Worm (Caenorhabditis elegans) whole organism, L2 larva: ENCODE data around the gene ZK892.6.
A peak's percentile ranks its signal among the peaks of the same experiment; 100 is the strongest.

Experiments used
- C34F6.9 ChIP-seq: fragments of 150-350 bp; optimal IDR thresholded peaks from 2 replicates; lab custom pipeline; 2014; ENCODE audit warnings: missing biosample characterization, missing genetic modification characterization
- F13H6.1 ChIP-seq: sonication (generic microtip); optimal IDR thresholded peaks from 2 replicates; lab custom pipeline; 2016; ENCODE audit warnings: missing genetic modification characterization, missing compliant biosample characterization
- R02D3.7 ChIP-seq: fragments of 150-350 bp; optimal IDR thresholded peaks from 2 replicates; lab custom pipeline; 2014; ENCODE audit warnings: missing biosample characterization, missing genetic modification characterization
- Y55F3AM.14 ChIP-seq: fragments of 200-800 bp; sonication (Bioruptor generic); optimal IDR thresholded peaks from 2 replicates; lab custom pipeline; 2018; ENCODE audit warnings: mild to moderate bottlenecking, missing genetic modification characterization, missing compliant biosample characterization
- ZK546.5 ChIP-seq: sonication (generic microtip); optimal IDR thresholded peaks from 2 replicates; lab custom pipeline; 2017; ENCODE audit warnings: missing biosample characterization, missing genetic modification characterization
- alr-1 ChIP-seq: fragments of 150-350 bp; optimal IDR thresholded peaks from 2 replicates; lab custom pipeline; 2014; ENCODE audit warnings: missing biosample characterization, missing genetic modification characterization
- aly-2 ChIP-seq: fragments of 150-350 bp; optimal IDR thresholded peaks from 2 replicates; lab custom pipeline; 2014; ENCODE audit warnings: missing biosample characterization, missing genetic modification characterization
- ama-1 ChIP-seq: fragments of 150-350 bp; optimal IDR thresholded peaks from 2 replicates; lab custom pipeline; 2018; ENCODE audit warnings: inconsistent platforms
- blmp-1 ChIP-seq: sonication (generic microtip); optimal IDR thresholded peaks from 2 replicates; lab custom pipeline; 2017; ENCODE audit warnings: missing genetic modification characterization, mild to moderate bottlenecking, missing compliant biosample characterization, antibody characterized with exemption, moderate library complexity; ENCODE audit not compliant: insufficient read depth
- ceh-16 ChIP-seq: fragments of 150-350 bp; optimal IDR thresholded peaks from 2 replicates; lab custom pipeline; 2014; ENCODE audit warnings: missing biosample characterization, missing genetic modification characterization
- ceh-82 ChIP-seq: fragments of 150-350 bp; optimal IDR thresholded peaks from 2 replicates; lab custom pipeline; 2014; ENCODE audit warnings: missing biosample characterization, missing genetic modification characterization
- crh-2 ChIP-seq: sonication (generic microtip); optimal IDR thresholded peaks from 2 replicates; lab custom pipeline; 2017; ENCODE audit warnings: missing biosample characterization, missing genetic modification characterization
- dmd-4 ChIP-seq: sonication (generic microtip); optimal IDR thresholded peaks from 2 replicates; lab custom pipeline; 2017; ENCODE audit warnings: missing biosample characterization, missing genetic modification characterization
- elt-1 ChIP-seq: fragments of 150-350 bp; optimal IDR thresholded peaks from 2 replicates; lab custom pipeline; 2014; ENCODE audit warnings: missing biosample characterization, missing genetic modification characterization
- elt-3 ChIP-seq: sonication (generic microtip); optimal IDR thresholded peaks from 2 replicates; lab custom pipeline; 2017; ENCODE audit warnings: missing biosample characterization, missing genetic modification characterization
- fos-1 ChIP-seq: fragments of 150-350 bp; optimal IDR thresholded peaks from 2 replicates; lab custom pipeline; 2014; ENCODE audit warnings: missing biosample characterization, missing genetic modification characterization
- gmeb-1 ChIP-seq: fragments of 150-350 bp; optimal IDR thresholded peaks from 2 replicates; lab custom pipeline; 2014; ENCODE audit warnings: missing biosample characterization, missing genetic modification characterization
- lin-11 ChIP-seq: fragments of 150-350 bp; sonication (generic microtip); optimal IDR thresholded peaks from 2 replicates; lab custom pipeline; 2014; ENCODE audit warnings: missing biosample characterization, missing genetic modification characterization, inconsistent platforms, mixed read lengths
- lin-13 ChIP-seq: fragments of 150-350 bp; optimal IDR thresholded peaks from 2 replicates; lab custom pipeline; 2014; ENCODE audit warnings: missing biosample characterization, missing genetic modification reagents, missing genetic modification characterization
- lin-39 ChIP-seq: fragments of 150-350 bp; optimal IDR thresholded peaks from 2 replicates; lab custom pipeline; 2014; ENCODE audit warnings: missing biosample characterization, missing genetic modification reagents, missing genetic modification characterization
- lsy-2 ChIP-seq, 2 experiments: fragments of 150-350 bp in 1 of 2; sonication (generic microtip) in 1 of 2; optimal IDR thresholded peaks; 2 replicates each; lab custom pipeline; 2014 to 2017; ENCODE audit warnings: missing biosample characterization in 2 of 2, missing genetic modification characterization in 2 of 2
- mab-5 ChIP-seq: fragments of 150-350 bp; optimal IDR thresholded peaks from 2 replicates; lab custom pipeline; 2014; ENCODE audit warnings: missing biosample characterization, missing genetic modification characterization
- mbf-1 ChIP-seq: sonication (generic microtip); optimal IDR thresholded peaks from 2 replicates; lab custom pipeline; 2017; ENCODE audit warnings: missing biosample characterization, missing genetic modification characterization
- mdl-1 ChIP-seq, 2 experiments: fragments of 150-350 bp in 1 of 2; sonication (generic microtip) in 1 of 2; optimal IDR thresholded peaks; 2 replicates each; lab custom pipeline; 2017; ENCODE audit warnings: missing biosample characterization in 2 of 2, missing genetic modification characterization in 2 of 2
- nhr-11 ChIP-seq: fragments of 150-350 bp; optimal IDR thresholded peaks from 2 replicates; lab custom pipeline; 2014; ENCODE audit warnings: missing biosample characterization, missing genetic modification characterization
- nhr-12 ChIP-seq: fragments of 150-350 bp; optimal IDR thresholded peaks from 2 replicates; lab custom pipeline; 2014; ENCODE audit warnings: missing biosample characterization, missing genetic modification characterization
- nhr-129 ChIP-seq: fragments of 150-350 bp; optimal IDR thresholded peaks from 2 replicates; lab custom pipeline; 2014; ENCODE audit warnings: missing biosample characterization, missing genetic modification characterization
- nhr-21 ChIP-seq: fragments of 150-350 bp; optimal IDR thresholded peaks from 2 replicates; lab custom pipeline; 2014; ENCODE audit warnings: missing biosample characterization, missing genetic modification characterization
- nhr-23 ChIP-seq: fragments of 150-350 bp; optimal IDR thresholded peaks from 2 replicates; lab custom pipeline; 2014; ENCODE audit warnings: missing biosample characterization, missing genetic modification reagents, missing genetic modification characterization
- nhr-237 ChIP-seq: fragments of 150-350 bp; optimal IDR thresholded peaks from 2 replicates; lab custom pipeline; 2014; ENCODE audit warnings: missing biosample characterization, missing genetic modification characterization
- nhr-25 ChIP-seq: fragments of 150-350 bp; sonication (generic microtip); optimal IDR thresholded peaks from 3 replicates; lab custom pipeline; 2014; ENCODE audit warnings: missing biosample characterization, missing genetic modification characterization
- nhr-6 ChIP-seq: fragments of 150-350 bp; optimal IDR thresholded peaks from 2 replicates; lab custom pipeline; 2014; ENCODE audit warnings: missing biosample characterization, missing genetic modification characterization
- peb-1 ChIP-seq: fragments of 150-350 bp; optimal IDR thresholded peaks from 2 replicates; lab custom pipeline; 2014; ENCODE audit warnings: missing biosample characterization, missing genetic modification characterization
- skn-1 ChIP-seq: sonication (generic microtip); optimal IDR thresholded peaks from 2 replicates; lab custom pipeline; 2017; ENCODE audit warnings: missing biosample characterization, missing genetic modification characterization
- sma-3 ChIP-seq: sonication (generic microtip); optimal IDR thresholded peaks from 2 replicates; lab custom pipeline; 2016; ENCODE audit warnings: missing genetic modification reagents, missing genetic modification characterization, missing compliant biosample characterization
- sma-9 ChIP-seq, 2 experiments: fragments of 150-350 bp in 1 of 2; sonication (generic microtip) in 1 of 2; optimal IDR thresholded peaks; 2 replicates each; lab custom pipeline; 2014 to 2016; ENCODE audit warnings: missing genetic modification characterization in 2 of 2, mild to moderate bottlenecking in 1 of 2, missing biosample characterization in 1 of 2, missing compliant biosample characterization in 1 of 2, missing genetic modification reagents in 1 of 2, moderate library complexity in 1 of 2
- snpc-4 ChIP-seq: fragments of 150-350 bp; optimal IDR thresholded peaks from 2 replicates; lab custom pipeline; 2014; ENCODE audit warnings: missing biosample characterization, missing genetic modification characterization
- unc-39 ChIP-seq: fragments of 150-350 bp; optimal IDR thresholded peaks from 2 replicates; lab custom pipeline; 2014; ENCODE audit warnings: missing biosample characterization, missing genetic modification characterization
- unc-55 ChIP-seq: fragments of 150-350 bp; sonication (generic microtip); optimal IDR thresholded peaks from 3 replicates; lab custom pipeline; 2014; ENCODE audit warnings: missing biosample characterization, missing genetic modification reagents, missing genetic modification characterization
- unc-62 ChIP-seq: fragments of 150-350 bp; optimal IDR thresholded peaks from 2 replicates; lab custom pipeline; 2014; ENCODE audit warnings: missing biosample characterization, missing genetic modification reagents, missing genetic modification characterization
- ztf-1 ChIP-seq: fragments of 200-800 bp; sonication (Bioruptor generic); conservative IDR thresholded peaks from 2 replicates; pipeline ENCODE4 v1.3.6; 2022; ENCODE audit warnings: missing genetic modification characterization, missing compliant biosample characterization
- ztf-4 ChIP-seq: fragments of 150-350 bp; optimal IDR thresholded peaks from 2 replicates; lab custom pipeline; 2014; ENCODE audit warnings: missing biosample characterization, missing genetic modification characterization

The ZK892.6 gene

DNA sequence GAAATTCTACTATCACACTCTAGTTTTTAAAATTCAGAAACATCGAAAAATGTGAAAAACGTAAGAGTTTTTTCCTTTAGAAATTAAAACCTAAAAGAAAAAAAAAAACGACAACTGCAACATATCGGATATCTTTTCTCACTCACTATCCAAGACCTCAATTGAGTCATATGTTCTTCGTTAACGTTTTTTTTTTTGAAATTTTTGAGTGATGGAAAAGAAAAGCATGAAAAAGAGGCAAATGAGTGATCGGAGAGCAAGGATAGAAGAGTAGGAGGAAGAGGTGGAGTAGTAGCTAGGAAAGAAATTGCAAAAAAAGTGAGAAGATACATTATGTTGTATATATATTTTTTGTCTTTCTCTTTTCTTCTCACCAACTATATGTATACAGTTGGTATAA is 9.6 kb upstream of the ZK892.6 start:
- TF ChIP-seq nhr-129, result no peak
- TF ChIP-seq C34F6.9 (tag; lab: Kevin White, UChicago), result peak; percentile 37
- TF ChIP-seq unc-39 (tag; lab: Kevin White, UChicago), result no peak
- no peak for TF ChIP-seq R02D3.7 (tag; lab: Kevin White, UChicago)
- TF ChIP-seq unc-55 (GFP tag; lab: Kevin White, UChicago), result no peak
- TF ChIP-seq F13H6.1 (tag; lab: Kevin White, UChicago), result peak; percentile 25
- no peak for TF ChIP-seq lsy-2 (tag; optimal IDR thresholded peaks at IDR 0.05; lab: Kevin White, UChicago)
- no peak for TF ChIP-seq lin-11 (tag; lab: Kevin White, UChicago)
- TF ChIP-seq nhr-12 (tag; lab: Kevin White, UChicago), result no peak
- TF ChIP-seq aly-2 (tag; lab: Kevin White, UChicago), result no peak
- no peak for TF ChIP-seq fos-1
- no peak for TF ChIP-seq dmd-4
- TF ChIP-seq mbf-1 (tag; lab: Kevin White, UChicago), result no peak

DNA sequence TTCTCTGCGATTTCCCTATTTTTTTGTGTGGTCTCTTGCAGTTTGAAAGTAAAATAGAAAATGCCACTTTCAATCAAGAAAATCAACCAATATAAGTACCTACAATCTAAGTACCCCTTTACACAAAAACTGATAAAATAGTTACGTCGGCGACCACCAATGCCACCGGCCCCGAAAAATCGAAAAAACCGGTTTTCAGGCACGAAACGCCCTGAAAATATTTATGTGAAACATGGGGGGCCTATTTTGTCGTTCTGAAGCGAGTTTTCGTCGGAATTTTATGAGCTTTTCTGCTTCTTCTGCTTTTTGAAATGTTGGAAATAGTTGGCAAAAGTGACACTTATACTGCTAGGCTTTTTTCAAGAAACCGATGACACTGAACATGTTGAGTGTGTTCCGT is 8.7 kb upstream of the ZK892.6 start:
- no peak for TF ChIP-seq F13H6.1 (tag; lab: Kevin White, UChicago)
- no peak for TF ChIP-seq ztf-1 (GFP tag; lab: Robert Waterston, UW)
- no peak for TF ChIP-seq nhr-12 (tag; lab: Kevin White, UChicago)
- TF ChIP-seq, all 48 proteins: peak for 0

DNA sequence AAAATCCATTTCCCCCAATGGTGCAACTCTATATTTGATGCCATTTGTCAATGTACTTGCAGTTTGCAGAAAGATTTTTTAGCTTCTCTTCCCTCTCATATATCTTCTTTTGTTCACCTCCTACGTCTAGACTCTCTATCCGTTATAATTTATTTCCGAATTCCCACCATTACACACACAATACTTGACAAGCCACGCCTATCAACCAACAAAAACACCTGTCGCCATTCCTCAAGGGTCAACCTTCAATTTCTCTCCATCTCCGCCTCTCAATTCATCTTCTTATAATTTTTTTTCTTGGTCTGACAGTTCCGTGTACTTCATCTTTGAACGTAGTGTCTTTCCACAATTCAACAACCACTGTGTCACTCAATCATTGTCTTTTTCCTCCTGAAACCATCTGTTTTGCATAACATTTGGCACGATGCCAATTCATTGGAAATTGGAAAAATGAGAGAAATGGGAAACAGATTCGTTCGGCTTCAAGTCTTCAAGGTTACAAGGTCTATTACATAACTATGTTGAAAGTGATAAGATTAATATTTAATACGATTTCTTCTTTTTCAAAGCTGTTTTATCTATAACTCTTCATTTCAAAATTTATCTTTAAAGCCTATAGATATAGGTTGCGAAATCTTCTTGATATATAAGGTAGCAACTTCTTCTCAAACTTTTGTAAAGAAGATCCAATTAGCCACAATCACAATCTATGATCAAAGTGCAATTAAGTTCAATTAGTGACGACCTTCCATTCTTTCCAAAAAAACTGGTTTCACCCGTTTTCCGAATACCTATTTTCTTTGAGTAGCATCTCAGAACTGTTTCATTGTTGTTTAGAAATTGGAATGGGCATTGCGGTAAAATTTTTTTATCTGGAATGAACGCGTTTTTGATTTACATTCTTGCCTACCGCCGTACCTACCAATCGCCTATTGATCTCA is 7.0 kb upstream of the ZK892.6 start:
- peak; percentile 54 for TF ChIP-seq nhr-25 (tag; lab: Kevin White, UChicago)
- no peak for TF ChIP-seq lin-11 (tag; lab: Kevin White, UChicago)
- TF ChIP-seq mab-5 (tag; lab: Kevin White, UChicago), result peak; percentile 65
- peak; percentile 30 for TF ChIP-seq sma-9 (GFP tag; optimal IDR thresholded peaks at IDR 0.05; lab: Kevin White, UChicago)
- TF ChIP-seq sma-9 (tag; optimal IDR thresholded peaks at IDR 0.05; lab: Kevin White, UChicago), result no peak
- no peak for TF ChIP-seq ZK546.5 (tag; lab: Kevin White, UChicago)

DNA sequence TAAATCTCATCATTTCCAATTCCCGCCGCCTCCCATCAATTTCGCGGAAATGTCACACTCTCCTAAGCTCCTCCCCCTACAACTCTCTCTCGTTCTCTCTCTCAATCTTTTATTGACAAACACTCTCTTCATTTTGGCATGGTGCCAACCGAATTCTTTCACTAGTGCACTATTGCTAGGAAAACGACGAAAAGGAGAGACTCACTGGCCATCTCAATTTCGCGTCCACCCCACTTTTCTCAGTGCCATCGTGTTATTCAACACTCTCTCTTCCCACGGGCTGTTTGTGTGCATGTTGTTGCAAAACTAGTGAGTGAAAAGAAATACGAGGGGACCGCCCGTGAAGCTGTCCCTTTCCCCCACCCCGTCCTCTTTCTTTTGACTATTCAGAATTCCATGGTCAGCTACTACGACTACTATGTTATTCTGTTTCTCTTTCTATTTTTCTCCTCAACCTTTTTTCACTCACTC is 5.0 kb upstream of the ZK892.6 start:
- peak; percentile 55 to 63 for TF ChIP-seq mdl-1 (tag; optimal IDR thresholded peaks at IDR 0.05; lab: Kevin White, UChicago)
- no peak for TF ChIP-seq dmd-4
- peak; percentile 11 for TF ChIP-seq sma-3 (GFP tag; lab: Kevin White, UChicago)
- TF ChIP-seq skn-1 (tag; lab: Kevin White, UChicago), result no peak
- no peak for TF ChIP-seq nhr-12 (tag; lab: Kevin White, UChicago)
- TF ChIP-seq aly-2 (tag; lab: Kevin White, UChicago), result no peak
- TF ChIP-seq R02D3.7 (tag; lab: Kevin White, UChicago), result no peak
- TF ChIP-seq ztf-4, result peak; percentile 31
- no peak for TF ChIP-seq gmeb-1 (tag; lab: Kevin White, UChicago)
- TF ChIP-seq lin-13 (GFP tag; lab: Kevin White, UChicago), result peak; percentile 55
- TF ChIP-seq nhr-11 (tag; lab: Kevin White, UChicago), result no peak
- TF ChIP-seq F13H6.1 (tag; lab: Kevin White, UChicago), result peak; percentile 92
- TF ChIP-seq nhr-237 (tag; lab: Kevin White, UChicago), result no peak
- TF ChIP-seq crh-2 (tag; lab: Kevin White, UChicago), result peak; percentile 51
- TF ChIP-seq nhr-6 (tag; lab: Kevin White, UChicago), result peak; percentile 58
- no peak for TF ChIP-seq elt-3 (tag; lab: Kevin White, UChicago)
- no peak for TF ChIP-seq ama-1 (lab: Kevin White, UChicago)
- peak; percentile 63 for TF ChIP-seq unc-55 (GFP tag; lab: Kevin White, UChicago)
- TF ChIP-seq peb-1 (tag; lab: Kevin White, UChicago), result no peak
- TF ChIP-seq nhr-25 (tag; lab: Kevin White, UChicago), result no peak
- TF ChIP-seq mbf-1 (tag; lab: Kevin White, UChicago), result no peak
- TF ChIP-seq ztf-1 (GFP tag; lab: Robert Waterston, UW), result no peak
- TF ChIP-seq elt-1 (tag; lab: Kevin White, UChicago), result no peak
- peak; percentile 16 for TF ChIP-seq fos-1
- TF ChIP-seq alr-1 (tag; lab: Kevin White, UChicago), result no peak
- peak; percentile 66 for TF ChIP-seq Y55F3AM.14 (GFP tag; lab: Kevin White, UChicago)
- TF ChIP-seq unc-39 (tag; lab: Kevin White, UChicago), result peak; percentile 1
- peak; percentile 73 for TF ChIP-seq lin-39 (tag; lab: Kevin White, UChicago)
- no peak for TF ChIP-seq nhr-21
- TF ChIP-seq lin-11 (tag; lab: Kevin White, UChicago), result no peak
- TF ChIP-seq unc-62 (GFP tag; lab: Kevin White, UChicago), result peak; percentile 31
- TF ChIP-seq sma-9 (GFP tag; optimal IDR thresholded peaks at IDR 0.05; lab: Kevin White, UChicago), result peak; percentile 92
- no peak for TF ChIP-seq sma-9 (tag; optimal IDR thresholded peaks at IDR 0.05; lab: Kevin White, UChicago)
- TF ChIP-seq nhr-23, result no peak
- TF ChIP-seq ceh-82, result no peak
- peak; percentile 18 to 72 for TF ChIP-seq lsy-2 (tag; optimal IDR thresholded peaks at IDR 0.05; lab: Kevin White, UChicago)
- TF ChIP-seq ceh-16 (tag; lab: Kevin White, UChicago), result no peak
- TF ChIP-seq blmp-1, result no peak
- TF ChIP-seq snpc-4 (tag; lab: Kevin White, UChicago), result peak; percentile 9
- no peak for TF ChIP-seq ZK546.5 (tag; lab: Kevin White, UChicago)
- peak; percentile 82 for TF ChIP-seq nhr-129
